Fruit fly (Drosophila melanogaster) whole organism, larva: ENCODE results near the gene CG32040.

Experiments
- noc ChIP-seq: fragments of 200-800 bp; sonication (Bioruptor generic); optimal IDR thresholded peaks from 3 replicates; lab custom pipeline; 2019; ENCODE audit warnings: missing biosample characterization, mild to moderate bottlenecking, missing genetic modification characterization, moderate library complexity

CG32040 gene

dm6 chr3L:9360217-9360692 lies 6.4 kb downstream of the CG32040 start, which contains the start of gene Pdxk:
Gene Pdxk, plus strand, starts transcription at chr3L:9360316.
- TF ChIP-seq noc = peak; percentile 77

dm6 chr3L:9361894-9362293 lies 8.1 kb downstream of the CG32040 start, which contains the start of gene CG34456:
Gene CG34456, plus strand, starts transcription at chr3L:9362108.
- TF ChIP-seq noc = peak; percentile 60

dm6 chr3L:9364131-9364530 lies 10.3 kb downstream of the CG32040 start, which contains the start of gene mRRF1:
Gene mRRF1, plus strand, starts transcription at chr3L:9364350.
- no peak for TF ChIP-seq noc

DNA sequence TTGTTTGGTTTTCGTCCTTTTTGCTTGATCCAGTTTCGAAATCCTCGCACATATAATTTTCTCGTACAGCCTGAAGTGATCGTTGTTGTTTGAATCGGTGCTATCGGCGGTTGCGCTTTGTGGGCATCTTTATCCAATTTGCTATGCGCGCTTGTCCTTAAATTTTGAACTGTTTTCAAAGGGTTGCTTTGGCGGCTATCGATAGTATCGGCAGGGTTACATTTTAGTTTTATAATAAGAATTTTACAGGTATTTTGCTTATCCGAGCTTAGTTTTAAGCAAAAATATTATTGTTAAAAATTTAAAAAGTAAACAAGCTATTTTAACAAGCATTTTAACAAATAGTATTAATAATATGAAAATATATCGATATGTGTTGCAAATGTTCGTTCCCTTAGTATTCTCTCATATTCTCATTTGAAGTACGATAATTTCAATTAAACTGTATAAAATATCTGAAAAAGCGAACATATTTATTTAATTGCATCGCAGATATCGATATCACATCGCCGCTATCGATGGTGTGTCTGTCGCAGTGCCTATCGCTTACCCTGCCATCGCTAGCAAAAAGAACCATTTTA lies 13.1 kb downstream of the CG32040 start, which contains the start of the genes Klp67A and CG4452:
Gene Klp67A (minus strand): TSS at position 197 of the 581 bp plus-strand sequence.
Gene CG4452 (plus strand): TSS at position 528 of the 581 bp plus-strand sequence.
- TF ChIP-seq noc = peak; percentile 13

DNA sequence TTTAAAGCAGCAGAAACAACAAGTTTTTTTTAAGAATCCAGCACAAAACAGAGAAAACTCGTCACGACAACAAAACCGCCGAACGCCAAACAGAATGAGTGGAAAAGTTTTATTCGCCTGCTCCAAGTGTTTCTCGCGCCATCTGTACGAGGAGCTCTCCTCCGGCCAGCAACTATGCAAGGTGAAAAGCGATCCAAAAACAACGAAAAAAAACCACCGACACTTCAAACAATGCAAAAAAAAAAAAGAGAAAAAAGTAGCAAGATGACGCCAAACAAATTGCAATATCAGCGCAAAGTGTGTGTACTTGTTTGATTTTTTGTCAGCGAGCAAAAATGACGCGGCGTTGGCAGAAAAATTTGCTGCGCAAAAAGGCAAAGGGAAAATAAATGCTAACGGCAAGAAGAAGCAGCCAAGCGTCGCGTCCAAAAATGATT lies 13.6 kb downstream of the CG32040 start:
- no peak for TF ChIP-seq noc

- TF ChIP-seq noc = no peak
These were observed 14.8 kb downstream of the CG32040 start for dm6 chr3L:9368665-9369064.

DNA sequence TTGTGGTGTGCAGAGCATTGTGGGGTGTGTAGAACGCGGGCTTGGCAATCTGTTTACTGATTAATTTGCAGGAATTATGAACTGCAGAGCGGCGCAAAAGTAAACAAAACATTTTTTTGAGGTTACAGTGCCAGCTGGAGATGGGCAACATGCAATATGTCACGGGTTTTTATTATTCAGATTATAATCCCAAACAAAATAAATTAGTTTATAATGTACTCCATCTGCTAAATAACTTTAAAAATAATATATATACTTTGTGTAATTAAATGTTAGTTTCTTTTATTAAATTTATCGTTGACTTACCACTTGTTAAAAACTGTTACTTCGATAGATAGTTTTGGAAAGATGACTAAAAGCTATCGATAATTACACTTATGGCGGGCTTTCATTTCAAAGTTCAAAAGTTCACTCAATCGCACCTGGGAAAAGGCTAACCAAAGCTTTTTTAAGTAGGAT lies 17.1 kb downstream of the CG32040 start, which contains the start of gene Fdx1:
Gene Fdx1 (minus strand): TSS at position 332 of the 459 bp plus-strand sequence.
- TF ChIP-seq noc = peak; percentile 30

- TF ChIP-seq noc = peak; percentile 5
These were observed 18.6 kb downstream of the CG32040 start, which contains the start of the genes Hsp67Bc, CG4456 and Hsp22 for dm6 chr3L:9372278-9372975. Gene Hsp67Bc, minus strand, starts transcription at chr3L:9372497. Gene CG4456, plus strand, starts transcription at chr3L:9372722. Gene Hsp22, plus strand, starts transcription at chr3L:9372931.

DNA sequence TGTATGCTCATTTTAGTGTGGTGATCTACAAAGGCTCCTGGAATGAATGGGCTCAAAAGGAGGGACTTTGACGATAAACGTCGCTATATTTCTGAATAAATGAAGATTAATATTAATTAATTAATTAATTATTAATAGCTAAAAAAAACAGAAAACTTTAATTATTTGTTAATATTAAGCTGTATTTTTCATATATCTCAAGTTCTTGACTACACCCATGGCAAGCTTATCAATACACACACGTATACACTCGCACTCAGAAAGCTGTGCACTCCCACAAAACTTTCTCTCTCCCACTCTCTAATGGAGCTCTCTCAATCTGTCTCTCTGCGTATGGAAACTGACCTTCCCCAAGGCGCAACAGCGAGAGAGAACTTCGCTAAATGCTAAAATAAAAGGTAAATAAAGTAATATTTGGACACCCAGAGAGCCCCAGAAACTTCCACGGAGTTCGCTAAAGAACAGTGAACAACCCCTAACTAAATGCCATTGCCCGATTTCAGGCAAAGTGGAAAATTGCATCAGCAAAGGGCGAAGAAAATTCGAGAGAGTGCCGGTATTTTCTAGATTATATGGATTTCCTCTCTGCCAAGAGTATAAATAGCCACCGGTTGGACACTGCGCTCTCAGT lies 19.7 kb downstream of the CG32040 start:
- peak; percentile 83 for TF ChIP-seq noc

DNA sequence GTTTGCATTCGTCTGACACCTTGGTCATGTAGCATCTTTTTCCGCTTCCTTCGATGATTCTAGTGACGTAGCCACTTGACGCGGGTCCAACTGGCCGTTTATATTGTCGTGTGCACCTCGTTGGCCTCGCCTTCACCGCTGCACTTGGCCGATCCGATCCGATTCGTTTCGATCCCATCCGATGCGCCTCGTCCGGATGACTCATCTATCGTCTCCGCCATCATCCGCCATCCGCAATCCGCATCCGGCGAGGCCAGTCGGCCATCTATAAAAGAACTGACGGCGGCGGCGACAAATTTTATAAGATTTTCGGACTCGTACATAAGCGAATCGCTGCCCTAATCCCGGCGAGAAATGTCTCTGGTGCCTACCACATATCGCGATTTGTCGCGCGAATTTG lies 21.3 kb downstream of the CG32040 start, which contains the start of gene CG4461:
Gene CG4461 (plus strand): TSS at position 301 of the 400 bp plus-strand sequence.
- TF ChIP-seq noc = no peak

DNA sequence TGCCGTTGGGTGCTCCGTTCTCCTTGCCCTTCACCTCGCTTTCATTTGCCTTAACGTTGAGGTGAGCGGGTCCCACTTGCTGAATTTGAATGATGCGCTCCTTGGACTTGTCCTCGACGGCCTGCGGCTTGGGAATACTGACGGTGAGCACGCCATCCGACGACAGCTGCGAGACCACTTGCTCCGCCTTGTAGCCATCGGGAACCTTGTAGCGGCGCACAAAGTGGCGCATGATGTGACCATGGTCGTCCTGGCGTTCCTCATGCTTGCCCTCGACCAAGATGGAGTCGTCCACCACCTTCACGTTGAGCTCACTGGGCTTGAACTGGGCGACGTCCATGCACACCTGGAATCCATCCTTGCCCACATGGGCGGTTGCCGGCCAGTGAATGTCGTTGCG lies 22.7 kb downstream of the CG32040 start:
- no peak for TF ChIP-seq noc

- TF ChIP-seq noc = peak; percentile 88
These were observed 23.6 kb downstream of the CG32040 start, which contains the start of gene Hsp26 for dm6 chr3L:9377198-9378035. Gene Hsp26, minus strand, starts transcription at chr3L:9377427.

dm6 chr3L:9379484-9380343 lies 25.9 kb downstream of the CG32040 start, which contains the start of gene Hsp67Ba:
Gene Hsp67Ba, minus strand, starts transcription at chr3L:9379534.
- no peak for TF ChIP-seq noc

DNA sequence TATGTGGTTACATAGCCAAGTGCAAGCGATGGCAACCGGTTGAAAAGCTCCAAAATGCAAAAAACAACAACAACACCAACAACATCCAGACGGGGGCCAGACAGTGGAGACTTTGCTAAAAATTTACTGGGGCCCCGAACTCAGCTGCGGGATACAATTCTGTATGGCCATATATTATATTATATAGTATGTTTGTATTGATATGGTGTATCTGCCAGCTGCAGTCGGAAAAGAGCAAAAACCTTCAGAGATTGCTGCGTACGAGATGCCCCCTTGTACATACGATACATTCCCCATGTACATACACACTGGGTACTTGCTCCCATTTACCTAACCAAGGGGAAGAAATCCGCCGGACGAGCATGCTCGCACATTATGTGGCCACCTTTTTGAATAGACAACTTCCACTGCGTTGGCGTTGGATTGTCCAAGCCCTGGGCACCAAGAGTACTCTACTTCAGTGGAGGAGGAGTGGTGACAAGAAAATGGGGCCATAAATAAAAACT lies 26.6 kb downstream of the CG32040 start:
- TF ChIP-seq noc = no peak
